Fruit fly (Drosophila melanogaster): ENCODE results near the gene Ucp4C.

Ucp4C gene

DNA sequence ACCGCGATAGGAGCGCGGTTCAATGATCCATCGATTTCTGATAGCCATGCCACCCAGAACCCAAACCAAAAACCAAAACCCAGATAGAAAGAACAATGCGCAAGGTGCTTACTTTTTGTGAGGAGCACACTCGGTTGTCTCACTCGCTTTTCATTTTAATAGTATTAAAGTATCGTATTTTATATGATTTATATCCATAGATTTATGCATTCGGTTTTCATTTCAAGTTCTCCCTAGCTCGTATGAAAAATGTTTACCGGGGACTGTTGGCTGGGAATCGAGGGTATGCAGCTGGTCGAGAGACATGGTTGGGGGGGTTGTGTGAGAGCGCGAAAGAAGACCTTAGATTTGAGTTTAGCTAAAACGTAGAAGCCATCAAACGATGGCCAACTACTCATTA, 3.6 kb downstream of the Ucp4C start:
- no peak for TF ChIP-seq CG12299 (tag; optimal IDR thresholded peaks at IDR 0.05)
- TF ChIP-seq CG11560 (tag; IDR thresholded peaks at IDR 0.05), result 0 out of 3 replicates have a peak, but pooled peaks have one; percentile 31
- TF ChIP-seq CG18599 (GFP tag; optimal IDR thresholded peaks at IDR 0.05), result peak; percentile 49
- peak; percentile 12 for TF ChIP-seq Dek (tag; optimal IDR thresholded peaks at IDR 0.05)
- 0 out of 2 replicates have a peak, but pooled peaks have one; percentile 11 for TF ChIP-seq CG31224 (GFP tag; IDR thresholded peaks at IDR 0.05)
- peak; percentile 21 for TF ChIP-seq CG7556 (GFP tag; optimal IDR thresholded peaks at IDR 0.05)
- no peak for TF ChIP-seq wor (GFP tag; IDR thresholded peaks at IDR 0.05)
- TF ChIP-seq tgo (GFP tag; IDR thresholded peaks at IDR 0.05), result peak; percentile 76
- TF ChIP-seq CG18476 (GFP tag; optimal IDR thresholded peaks at IDR 0.05), result peak; percentile 12
- TF ChIP-seq CG7357 (GFP tag; IDR thresholded peaks at IDR 0.05), result no peak
- TF ChIP-seq usp (GFP tag; optimal IDR thresholded peaks at IDR 0.05), result no peak
- peak; percentile 14 for TF ChIP-seq bab2 (GFP tag; optimal IDR thresholded peaks at IDR 0.05)
- TF ChIP-seq chn (GFP tag; optimal IDR thresholded peaks at IDR 0.05), result peak; percentile 5
- TF ChIP-seq CG13424 (tag; optimal IDR thresholded peaks at IDR 0.05), result peak; percentile 35
- TF ChIP-seq unpg (GFP tag; optimal IDR thresholded peaks at IDR 0.05), result peak; percentile 50
- TF ChIP-seq ssp (GFP tag; IDR thresholded peaks at IDR 0.05), result peak; percentile 37; the same call in 1 of the 2 replicates
- peak; percentile 73 for TF ChIP-seq chm (GFP tag; IDR thresholded peaks at IDR 0.05)
- peak; percentile 33 for TF ChIP-seq CG1647 (GFP tag; optimal IDR thresholded peaks at IDR 0.05)
- 0 out of 2 replicates have a peak, but pooled peaks have one; percentile 32 for TF ChIP-seq wdn (GFP tag; IDR thresholded peaks at IDR 0.05)
- TF ChIP-seq Oli (tag; optimal IDR thresholded peaks at IDR 0.05), result peak; percentile 37
- TF ChIP-seq CG14441 (GFP tag; IDR thresholded peaks at IDR 0.05), result peak; percentile 45; the same call in 1 of the 2 replicates
- no peak; the same call in 1 of the 2 replicates for TF ChIP-seq onecut (GFP tag; IDR thresholded peaks at IDR 0.05)
- TF ChIP-seq cato (GFP tag; optimal IDR thresholded peaks at IDR 0.05; ENCODE audit: borderline replicate concordance), result no peak
- peak; percentile 48 for TF ChIP-seq CG15269 (tag; optimal IDR thresholded peaks at IDR 0.05)
- peak; percentile 7 to 54 for TF ChIP-seq Hr51 (GFP tag; optimal IDR thresholded peaks at IDR 0.05)
- TF ChIP-seq seq (GFP tag; IDR thresholded peaks at IDR 0.05), result peak; percentile 63
- TF ChIP-seq Dbx (GFP tag; IDR thresholded peaks at IDR 0.05), result peak; percentile 56; the same call in 2 of the 3 replicates
- 0 out of 2 replicates have a peak, but pooled peaks have one; percentile 48 for TF ChIP-seq CG6689 (GFP tag; IDR thresholded peaks at IDR 0.05)
- no peak for TF ChIP-seq prd (optimal IDR thresholded peaks at IDR 0.05)
- TF ChIP-seq prd (GFP tag; IDR thresholded peaks at IDR 0.05), result peak; percentile 61
- TF ChIP-seq E2f2 (GFP tag; IDR thresholded peaks at IDR 0.05), result peak; percentile 36; the same call in 1 of the 2 replicates
- TF ChIP-seq CG2120 (GFP tag; optimal IDR thresholded peaks at IDR 0.05), result peak; percentile 57
- TF ChIP-seq PHDP (tag; optimal IDR thresholded peaks at IDR 0.05), result peak; percentile 23
- TF ChIP-seq fd96Cb (tag; optimal IDR thresholded peaks at IDR 0.05), result peak; percentile 23
- TF ChIP-seq CG32767 (GFP tag; IDR thresholded peaks at IDR 0.05), result peak; percentile 40; the same call in 1 of the 2 replicates
- no peak for TF ChIP-seq corto (GFP tag; optimal IDR thresholded peaks at IDR 0.05)
- no peak for TF ChIP-seq CG8290 (GFP tag; optimal IDR thresholded peaks at IDR 0.05)
- TF ChIP-seq CG8290 (tag; optimal IDR thresholded peaks at IDR 0.05), result peak in 1 of 2 experiments; percentile 60
- no peak for TF ChIP-seq CG10462 (GFP tag; optimal IDR thresholded peaks at IDR 0.05)
- peak in 1 of 3 experiments; percentile 6 for TF ChIP-seq lola (GFP tag; optimal IDR thresholded peaks at IDR 0.05)
- TF ChIP-seq sug (tag; optimal IDR thresholded peaks at IDR 0.05), result peak; percentile 17
- peak; percentile 2 for TF ChIP-seq CG15514 (GFP tag; optimal IDR thresholded peaks at IDR 0.05)
- TF ChIP-seq trh (GFP tag; optimal IDR thresholded peaks at IDR 0.05), result no peak
- TF ChIP-seq NfI (GFP tag; optimal IDR thresholded peaks at IDR 0.05), result peak; percentile 47
- peak; percentile 43 for TF ChIP-seq Blimp-1 (GFP tag; optimal IDR thresholded peaks at IDR 0.05)
- no peak for TF ChIP-seq cwo (GFP tag; optimal IDR thresholded peaks at IDR 0.05)
- 0 out of 2 replicates have a peak, but pooled peaks have one; percentile 43 for TF ChIP-seq Xrp1 (GFP tag; IDR thresholded peaks at IDR 0.05)
- TF ChIP-seq Dll (GFP tag; IDR thresholded peaks at IDR 0.05; ENCODE audit: partially characterized antibody), result no peak
- no peak for TF ChIP-seq CG4617 (GFP tag; optimal IDR thresholded peaks at IDR 0.05; ENCODE audit: borderline replicate concordance)
- TF ChIP-seq CG16815 (GFP tag; optimal IDR thresholded peaks at IDR 0.05), result peak; percentile 9
